Fruit fly (Drosophila melanogaster) whole organism, embryonic: ENCODE measurements around the gene CG8176.

Source experiments
- CG6854 ChIP-seq: fragments of 200-800 bp; sonication (Bioruptor generic); optimal IDR thresholded peaks from 3 replicates; lab custom pipeline; 2017; ENCODE audit warnings: missing biosample characterization, mild to moderate bottlenecking, missing genetic modification characterization
- D19B ChIP-seq: fragments of 200-800 bp; sonication (Bioruptor generic); optimal IDR thresholded peaks from 2 replicates; lab custom pipeline; 2017; ENCODE audit warnings: missing biosample characterization, mild to moderate bottlenecking, missing genetic modification characterization
- bcd ChIP-seq: fragments of 200-800 bp; sonication (Bioruptor generic); optimal IDR thresholded peaks from 2 replicates; lab custom pipeline; 2017; ENCODE audit warnings: missing biosample characterization, mild to moderate bottlenecking, missing genetic modification characterization
- fd3F ChIP-seq: fragments of 200-800 bp; sonication (Bioruptor generic); optimal IDR thresholded peaks from 2 replicates; lab custom pipeline; 2018; ENCODE audit warnings: missing biosample characterization, mild to moderate bottlenecking, missing genetic modification characterization, moderate library complexity

DNA sequence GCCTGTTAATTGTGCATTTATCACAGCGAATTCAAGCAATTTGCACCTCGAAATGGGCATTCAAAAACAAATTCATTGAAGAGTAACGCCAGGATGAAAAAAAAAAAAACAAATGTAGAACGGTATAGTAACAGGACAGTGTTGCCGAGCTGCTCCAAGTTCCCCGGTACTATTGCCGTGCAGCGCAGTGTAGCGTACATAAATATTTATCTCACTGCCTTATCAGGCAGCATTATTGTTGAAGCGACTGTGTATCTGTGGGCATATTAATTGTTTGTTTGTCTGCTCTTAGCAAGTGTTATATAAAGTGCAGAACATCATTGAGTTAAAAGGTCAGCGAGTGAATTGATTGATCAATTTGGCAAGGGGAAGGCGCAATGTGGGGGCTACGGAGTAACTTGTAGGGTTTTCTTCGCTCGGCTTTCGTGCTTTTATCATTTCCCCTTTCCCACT is 619 bp downstream of the CG8176 start:
- no peak for TF ChIP-seq fd3F (GFP tag; lab: Kevin White, UChicago)
- no peak for TF ChIP-seq bcd (GFP tag; lab: Kevin White, UChicago)
- no peak for TF ChIP-seq D19B (GFP tag; lab: Kevin White, UChicago)
- TF ChIP-seq CG6854 = no peak
